Worm (Caenorhabditis elegans) whole organism, early embryonic: ENCODE data around the gene R13H4.2.

Experiments
- B0310.2 ChIP-seq: sonication (generic microtip); optimal IDR thresholded peaks from 2 replicates; lab custom pipeline; 2016; ENCODE audit warnings: mild to moderate bottlenecking, missing genetic modification characterization, missing compliant biosample characterization
- F13C5.2 ChIP-seq: sonication (generic microtip); optimal IDR thresholded peaks from 2 replicates; lab custom pipeline; 2017; ENCODE audit warnings: mild to moderate bottlenecking, missing genetic modification characterization, inconsistent platforms, missing compliant biosample characterization
- aly-1 ChIP-seq: sonication (generic microtip); optimal IDR thresholded peaks from 2 replicates; lab custom pipeline; 2016; ENCODE audit warnings: missing genetic modification characterization, missing compliant biosample characterization
- ama-1 ChIP-seq: fragments of 150-350 bp; optimal IDR thresholded peaks from 2 replicates; lab custom pipeline; 2014
- ceh-36 ChIP-seq: sonication (generic microtip); optimal IDR thresholded peaks from 2 replicates; lab custom pipeline; 2016; ENCODE audit warnings: missing genetic modification characterization, inconsistent platforms, missing compliant biosample characterization
- ets-7 ChIP-seq: sonication (generic microtip); optimal IDR thresholded peaks from 2 replicates; lab custom pipeline; 2016; ENCODE audit warnings: missing genotype, missing genetic modification characterization, missing compliant biosample characterization
- flt-1 ChIP-seq: fragments of 200-800 bp; sonication (Bioruptor generic); IDR thresholded peaks from 2 replicates; pipeline ENCODE4 v1.3.6; 2022; ENCODE audit warnings: missing genetic modification characterization, missing compliant biosample characterization
- hmbx-1 ChIP-seq: sonication (generic microtip); optimal IDR thresholded peaks from 2 replicates; lab custom pipeline; 2016; ENCODE audit warnings: mild to moderate bottlenecking, missing genetic modification characterization, missing compliant biosample characterization
- tbx-37 ChIP-seq: fragments of 200-800 bp; sonication (Bioruptor generic); conservative IDR thresholded peaks from 2 replicates; pipeline ENCODE4 v1.3.6; 2022; ENCODE audit warnings: missing genetic modification reagents, missing genetic modification characterization, missing compliant biosample characterization

DNA sequence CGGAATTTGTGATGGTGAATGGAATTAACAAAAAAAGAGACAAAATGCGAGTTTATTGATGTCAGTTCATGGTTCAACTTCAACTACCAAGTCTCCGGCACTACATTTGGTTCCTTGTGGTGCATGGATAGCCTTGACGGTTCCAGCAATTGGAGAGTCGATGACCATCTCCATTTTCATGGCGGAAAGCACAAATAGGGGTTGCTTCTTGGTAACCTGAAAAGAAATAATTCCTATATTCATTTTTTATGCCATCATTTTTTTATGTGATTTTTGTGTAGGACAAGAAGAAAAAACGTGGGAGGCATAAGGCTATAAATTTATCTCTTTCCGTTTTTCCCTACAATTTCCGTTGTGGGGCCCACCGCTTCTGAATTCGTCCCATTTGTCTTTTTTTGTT lies 18.1 kb upstream of the R13H4.2 start:
- TF ChIP-seq ama-1 (lab: Kevin White, UChicago), result no peak
- no peak for TF ChIP-seq B0310.2 (tag; lab: Kevin White, UChicago)
- TF ChIP-seq F13C5.2, result no peak
- no peak for TF ChIP-seq ceh-36 (tag; lab: Kevin White, UChicago)
- no peak for TF ChIP-seq tbx-37 (GFP tag; lab: Robert Waterston, UW)
- no peak for TF ChIP-seq aly-1
- TF ChIP-seq ets-7, result no peak
- TF ChIP-seq flt-1 (GFP tag; lab: Robert Waterston, UW), result no peak
- TF ChIP-seq hmbx-1 (tag; lab: Kevin White, UChicago), result no peak
